Worm (Caenorhabditis elegans) whole organism, young adult: ENCODE results near the gene C09G9.3.

ENCODE experiments used
- B0019.2 ChIP-seq: fragments of 200-800 bp; sonication (Bioruptor generic); conservative IDR thresholded peaks from 2 replicates; pipeline ENCODE4 v1.3.6; 2022; ENCODE audit warnings: missing genetic modification reagents, missing genetic modification characterization, missing compliant biosample characterization
- B0261.1 ChIP-seq: sonication (generic microtip); optimal IDR thresholded peaks from 2 replicates; lab custom pipeline; 2016; ENCODE audit warnings: mild to moderate bottlenecking, missing genetic modification characterization, moderate library complexity, missing compliant biosample characterization
- B0336.3 ChIP-seq: fragments of 200-800 bp; sonication (Bioruptor generic); IDR thresholded peaks from 2 replicates; pipeline ENCODE4 v1.3.6; 2022; ENCODE audit warnings: missing genetic modification characterization, missing compliant biosample characterization
- F37B4.10 ChIP-seq: fragments of 200-800 bp; sonication (Bioruptor generic); IDR thresholded peaks from 2 replicates; pipeline ENCODE4 v1.3.6; 2022; ENCODE audit warnings: missing genetic modification characterization, missing compliant biosample characterization
- T26A5.8 ChIP-seq: sonication (generic microtip); optimal IDR thresholded peaks from 2 replicates; lab custom pipeline; 2016; ENCODE audit warnings: missing genetic modification characterization, missing compliant biosample characterization
- Y56A3A.18 ChIP-seq: fragments of 200-800 bp; sonication (Bioruptor generic); IDR thresholded peaks from 2 replicates; pipeline ENCODE4 v1.3.6; 2022; ENCODE audit warnings: missing genetic modification reagents, missing genetic modification characterization, missing compliant biosample characterization
- Y95B8A.8 ChIP-seq: fragments of 200-800 bp; sonication (Bioruptor generic); IDR thresholded peaks from 2 replicates; pipeline ENCODE4 v1.3.6; 2022; ENCODE audit warnings: missing genetic modification reagents, missing genetic modification characterization, missing compliant biosample characterization
- ama-1 ChIP-seq, 3 experiments: fragments of 150-350 bp in 1 of 3; sonication (generic microtip) in 2 of 3; optimal IDR thresholded peaks; 2 replicates each; lab custom pipeline; 2014 to 2018; ENCODE audit warnings: missing biosample characterization in 2 of 3, missing genetic modification characterization in 2 of 3, missing genetic modification reagents in 2 of 3
- aptf-2 ChIP-seq: fragments of 200-800 bp; sonication (Bioruptor generic); conservative IDR thresholded peaks from 2 replicates; pipeline ENCODE4 v1.3.6; 2022; ENCODE audit warnings: missing genetic modification reagents, missing genetic modification characterization, missing compliant biosample characterization
- aptf-3 ChIP-seq: fragments of 200-800 bp; sonication (Bioruptor generic); IDR thresholded peaks from 2 replicates; pipeline ENCODE4 v1.3.6; 2022; ENCODE audit warnings: missing genetic modification characterization, missing compliant biosample characterization
- attf-3 ChIP-seq: fragments of 200-800 bp; sonication (Bioruptor generic); conservative IDR thresholded peaks from 2 replicates; pipeline ENCODE4 v1.3.6; 2022; ENCODE audit warnings: missing genetic modification reagents, missing genetic modification characterization, missing compliant biosample characterization
- attf-6 ChIP-seq: fragments of 200-800 bp; sonication (Bioruptor generic); IDR thresholded peaks from 2 replicates; pipeline ENCODE4 v1.3.6; 2022; ENCODE audit warnings: missing genetic modification reagents, missing genetic modification characterization, missing compliant biosample characterization
- ccch-3 ChIP-seq: fragments of 200-800 bp; sonication (Bioruptor generic); optimal IDR thresholded peaks from 2 replicates; lab custom pipeline; 2018; ENCODE audit warnings: mild to moderate bottlenecking, missing genetic modification characterization, missing compliant biosample characterization
- cebp-1 ChIP-seq, 2 experiments: fragments of 200-800 bp in 1 of 2; sonication (Bioruptor generic) in 1 of 2; sonication (generic microtip) in 1 of 2; IDR thresholded peaks in 1 of 2; optimal IDR thresholded peaks in 1 of 2; 2 replicates each; pipeline versions ENCODE4 v1.3.6 to Lab custom; 2017 to 2022; ENCODE audit warnings: missing compliant biosample characterization in 2 of 2, missing genetic modification characterization in 2 of 2, mild to moderate bottlenecking in 1 of 2, missing genetic modification reagents in 1 of 2, moderate library complexity in 1 of 2
- ceh-27 ChIP-seq: fragments of 200-800 bp; sonication (Bioruptor generic); optimal IDR thresholded peaks from 2 replicates; lab custom pipeline; 2018; ENCODE audit warnings: mild to moderate bottlenecking, missing genetic modification characterization, moderate library complexity, missing compliant biosample characterization
- ceh-40 ChIP-seq: fragments of 200-800 bp; sonication (Bioruptor generic); IDR thresholded peaks from 2 replicates; pipeline ENCODE4 v1.3.6; 2022; ENCODE audit warnings: missing genetic modification characterization, missing compliant biosample characterization
- ceh-58 ChIP-seq: fragments of 200-800 bp; sonication (Bioruptor generic); IDR thresholded peaks from 2 replicates; pipeline ENCODE4 v1.3.6; 2022; ENCODE audit warnings: missing genetic modification characterization, missing compliant biosample characterization
- ceh-79 ChIP-seq: sonication (generic microtip); optimal IDR thresholded peaks from 2 replicates; lab custom pipeline; 2017; ENCODE audit warnings: mild to moderate bottlenecking, missing genetic modification characterization, missing compliant biosample characterization
- ceh-91 ChIP-seq: fragments of 200-800 bp; sonication (Bioruptor generic); IDR thresholded peaks from 2 replicates; pipeline ENCODE4 v1.3.6; 2022; ENCODE audit warnings: missing genetic modification reagents, missing genetic modification characterization, missing compliant biosample characterization
- die-1 ChIP-seq: sonication (generic microtip); optimal IDR thresholded peaks from 2 replicates; lab custom pipeline; 2016; ENCODE audit warnings: missing genotype, mild to moderate bottlenecking, missing genetic modification characterization, missing compliant biosample characterization
- dpl-1 ChIP-seq: fragments of 150-350 bp; optimal IDR thresholded peaks from 2 replicates; lab custom pipeline; 2014; ENCODE audit warnings: missing biosample characterization, missing genetic modification reagents, missing genetic modification characterization
- efl-1 ChIP-seq: fragments of 150-350 bp; optimal IDR thresholded peaks from 2 replicates; lab custom pipeline; 2014; ENCODE audit warnings: missing biosample characterization, missing genetic modification reagents, missing genetic modification characterization
- egl-44 ChIP-seq: fragments of 200-800 bp; sonication (Bioruptor generic); IDR thresholded peaks from 2 replicates; pipeline ENCODE4 v1.3.6; 2022; ENCODE audit warnings: missing genetic modification reagents, missing genetic modification characterization, missing compliant biosample characterization
- gei-17 ChIP-seq: fragments of 200-800 bp; sonication (Bioruptor generic); optimal IDR thresholded peaks from 2 replicates; lab custom pipeline; 2018; ENCODE audit warnings: mild to moderate bottlenecking, missing genetic modification characterization, missing compliant biosample characterization
- hlh-12 ChIP-seq: sonication (generic microtip); optimal IDR thresholded peaks from 2 replicates; lab custom pipeline; 2016; ENCODE audit warnings: missing genetic modification characterization, missing compliant biosample characterization
- hlh-26 ChIP-seq: fragments of 200-800 bp; sonication (Bioruptor generic); conservative IDR thresholded peaks from 2 replicates; pipeline ENCODE4 v1.3.6; 2022; ENCODE audit warnings: missing genetic modification reagents, missing genetic modification characterization, missing compliant biosample characterization
- lin-54 ChIP-seq: fragments of 200-800 bp; sonication (Bioruptor generic); optimal IDR thresholded peaks from 2 replicates; lab custom pipeline; 2018; ENCODE audit warnings: mild to moderate bottlenecking, missing genetic modification characterization, missing compliant biosample characterization
- lir-1 ChIP-seq: fragments of 200-800 bp; sonication (Bioruptor generic); conservative IDR thresholded peaks from 2 replicates; pipeline ENCODE4 v1.3.6; 2022; ENCODE audit warnings: missing genetic modification reagents, missing genetic modification characterization, missing compliant biosample characterization
- lsy-27 ChIP-seq: sonication (generic microtip); optimal IDR thresholded peaks from 2 replicates; lab custom pipeline; 2017; ENCODE audit warnings: missing genetic modification characterization, mild to moderate bottlenecking, missing compliant biosample characterization, antibody characterized with exemption, missing genotype, borderline replicate concordance; ENCODE audit not compliant: insufficient read depth
- madf-3 ChIP-seq: fragments of 200-800 bp; sonication (Bioruptor generic); IDR thresholded peaks from 2 replicates; pipeline ENCODE4 v1.3.6; 2022; ENCODE audit warnings: missing genetic modification reagents, missing genetic modification characterization, missing compliant biosample characterization
- madf-6 ChIP-seq: fragments of 200-800 bp; sonication (Bioruptor generic); IDR thresholded peaks from 2 replicates; pipeline ENCODE4 v1.3.6; 2022; ENCODE audit warnings: missing genetic modification reagents, missing genetic modification characterization, missing compliant biosample characterization
- mxl-1 ChIP-seq: sonication (generic microtip); optimal IDR thresholded peaks from 2 replicates; lab custom pipeline; 2016; ENCODE audit warnings: missing genetic modification characterization, missing compliant biosample characterization
- nfya-1 ChIP-seq: sonication (generic microtip); optimal IDR thresholded peaks from 2 replicates; lab custom pipeline; 2017; ENCODE audit warnings: antibody characterized with exemption, missing compliant biosample characterization, missing genetic modification characterization, borderline replicate concordance; ENCODE audit not compliant: insufficient read depth
- pbrm-1 ChIP-seq: fragments of 200-800 bp; sonication (Bioruptor generic); IDR thresholded peaks from 2 replicates; pipeline ENCODE4 v1.3.6; 2022; ENCODE audit warnings: missing genetic modification reagents, missing genetic modification characterization, missing compliant biosample characterization
- pha-4 ChIP-seq: fragments of 150-350 bp; sonication (generic microtip); optimal IDR thresholded peaks from 2 replicates; lab custom pipeline; 2014; ENCODE audit warnings: missing biosample characterization, missing genetic modification reagents, missing genetic modification characterization
- rcor-1 ChIP-seq: fragments of 200-800 bp; sonication (Bioruptor generic); IDR thresholded peaks from 2 replicates; pipeline ENCODE4 v1.3.6; 2022; ENCODE audit warnings: missing genetic modification reagents, missing genetic modification characterization, missing compliant biosample characterization
- repo-1 ChIP-seq: sonication (generic microtip); optimal IDR thresholded peaks from 2 replicates; lab custom pipeline; 2017; ENCODE audit warnings: mild to moderate bottlenecking, missing genetic modification characterization, missing compliant biosample characterization
- snpc-1.1 ChIP-seq: sonication (generic microtip); optimal IDR thresholded peaks from 2 replicates; lab custom pipeline; 2017; ENCODE audit warnings: missing genetic modification characterization, mild to moderate bottlenecking, missing compliant biosample characterization, antibody characterized with exemption, moderate library complexity, missing genotype, missing genetic modification reagents; ENCODE audit not compliant: insufficient read depth
- somi-1 ChIP-seq: fragments of 200-800 bp; sonication (Bioruptor generic); optimal IDR thresholded peaks from 2 replicates; lab custom pipeline; 2018; ENCODE audit warnings: mild to moderate bottlenecking, missing genetic modification characterization, missing compliant biosample characterization
- sptf-2 ChIP-seq: fragments of 200-800 bp; sonication (Bioruptor generic); optimal IDR thresholded peaks from 2 replicates; lab custom pipeline; 2018; ENCODE audit warnings: mild to moderate bottlenecking, missing genetic modification characterization, missing compliant biosample characterization
- tbx-9 ChIP-seq: sonication (generic microtip); optimal IDR thresholded peaks from 2 replicates; lab custom pipeline; 2016; ENCODE audit warnings: borderline replicate concordance, missing genetic modification characterization, inconsistent platforms, missing compliant biosample characterization
- tlf-1 ChIP-seq: fragments of 200-800 bp; sonication (Bioruptor generic); optimal IDR thresholded peaks from 2 replicates; lab custom pipeline; 2018; ENCODE audit warnings: mild to moderate bottlenecking, missing genetic modification characterization, missing compliant biosample characterization
- unc-130 ChIP-seq: sonication (generic microtip); optimal IDR thresholded peaks from 2 replicates; lab custom pipeline; 2016; ENCODE audit warnings: missing genetic modification reagents, missing genetic modification characterization, missing compliant biosample characterization
- ztf-22 ChIP-seq: fragments of 200-800 bp; sonication (Bioruptor generic); optimal IDR thresholded peaks from 2 replicates; lab custom pipeline; 2018; ENCODE audit warnings: mild to moderate bottlenecking, missing genetic modification characterization, moderate library complexity, missing compliant biosample characterization
- ztf-28 ChIP-seq: fragments of 200-800 bp; sonication (Bioruptor generic); IDR thresholded peaks from 2 replicates; pipeline ENCODE4 v1.3.6; 2022; ENCODE audit warnings: missing genetic modification reagents, missing genetic modification characterization, missing compliant biosample characterization
- ztf-3 ChIP-seq: fragments of 200-800 bp; sonication (Bioruptor generic); optimal IDR thresholded peaks from 2 replicates; lab custom pipeline; 2018; ENCODE audit warnings: mild to moderate bottlenecking, missing genetic modification characterization, missing compliant biosample characterization

C09G9.3 gene

DNA sequence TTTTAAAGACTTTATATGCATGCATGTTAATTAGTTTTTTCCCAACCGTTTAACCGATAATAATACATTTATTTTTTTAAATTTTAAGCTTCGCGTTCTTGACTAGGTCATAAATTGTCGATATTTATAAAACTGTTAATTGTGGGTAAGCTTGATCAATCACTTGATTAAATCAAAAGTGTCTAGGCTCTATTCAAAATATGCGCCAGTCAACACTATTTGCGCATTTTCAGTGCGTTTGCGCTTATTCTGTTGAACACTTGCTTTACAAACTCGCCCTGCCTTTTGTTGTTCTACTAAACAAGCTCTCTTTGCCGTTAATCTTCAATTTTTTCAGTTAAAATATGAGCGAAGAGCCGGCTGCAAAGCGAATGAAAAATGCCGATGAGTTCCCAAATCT, 18.3 kb upstream of the C09G9.3 start, which contains the start of gene spr-2 (continued):
- no peak for TF ChIP-seq tbx-9
- no peak for TF ChIP-seq ceh-79 (tag; lab: Kevin White, UChicago)
- TF ChIP-seq Y56A3A.18, result no peak
- 0 out of 2 replicates have a peak, but pooled peaks have one; percentile 9 for TF ChIP-seq pbrm-1 (GFP tag; lab: Robert Waterston, UW)
- TF ChIP-seq ccch-3, result no peak
- no peak for TF ChIP-seq ama-1 (optimal IDR thresholded peaks at IDR 0.05; lab: Kevin White, UChicago)
- no peak for TF ChIP-seq ama-1 (GFP tag; optimal IDR thresholded peaks at IDR 0.05; lab: Kevin White, UChicago)
- peak; percentile 44 for TF ChIP-seq ceh-27 (GFP tag; lab: Kevin White, UChicago)
- no peak for TF ChIP-seq nfya-1 (tag; lab: Kevin White, UChicago)
- TF ChIP-seq madf-6, result peak; percentile 36; the same call in 1 of the 2 replicates
- TF ChIP-seq egl-44 (GFP tag; lab: Robert Waterston, UW), result no peak

DNA sequence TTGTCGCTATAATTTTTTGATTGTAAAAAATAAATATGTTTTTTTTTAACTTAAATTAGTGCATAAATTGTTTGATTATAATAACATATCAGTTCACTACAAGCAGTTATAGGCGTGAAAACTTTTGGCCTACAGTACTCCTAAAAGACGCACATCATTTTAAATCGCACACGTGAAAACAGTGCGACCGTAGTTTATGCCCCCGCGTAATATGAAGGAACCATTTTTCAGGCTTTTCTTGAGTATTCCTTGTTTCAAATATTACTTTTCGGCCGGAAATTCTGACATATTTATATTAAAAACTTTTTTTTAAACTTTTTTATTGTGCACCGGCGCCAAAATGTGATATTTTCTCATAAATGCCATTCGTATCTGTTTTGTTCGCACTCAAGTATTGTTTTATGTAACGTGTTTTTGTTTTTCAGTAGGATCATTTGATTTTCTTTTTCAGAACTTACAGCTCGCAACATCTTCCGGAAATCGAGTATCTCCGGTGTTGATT, 15.7 kb upstream of the C09G9.3 start, which contains the start of gene oma-1:
TSS of gene oma-1 (plus strand) at position 452 of the 502 bp plus-strand sequence.
- TF ChIP-seq attf-3 (GFP tag; lab: Robert Waterston, UW) (peak; percentile 56; the same call in 1 of the 2 replicates), hlh-12 (no peak), lir-1 (no peak), ztf-28 (GFP tag; lab: Robert Waterston, UW) (no peak), lsy-27 (no peak), snpc-1.1 (tag; lab: Kevin White, UChicago) (no peak), ztf-22 (GFP tag; lab: Kevin White, UChicago) (no peak), B0019.2 (GFP tag; lab: Robert Waterston, UW) (peak; percentile 36; the same call in 1 of the 2 replicates), madf-6 (peak; percentile 99), dpl-1 (peak; percentile 83), aptf-3 (GFP tag; lab: Robert Waterston, UW) (no peak), ceh-91 (GFP tag; lab: Robert Waterston, UW) (peak; percentile 91), madf-3 (no peak; the same call in 1 of the 2 replicates), efl-1 (GFP tag; lab: Kevin White, UChicago) (peak; percentile 95), somi-1 (GFP tag; lab: Kevin White, UChicago) (no peak), T26A5.8 (tag; lab: Kevin White, UChicago) (no peak), ztf-3 (GFP tag; lab: Kevin White, UChicago) (no peak), die-1 (tag; lab: Kevin White, UChicago) (no peak), repo-1 (tag; lab: Kevin White, UChicago) (no peak), attf-6 (GFP tag; lab: Robert Waterston, UW) (no peak), F37B4.10 (GFP tag; lab: Robert Waterston, UW) (no peak), mxl-1 (tag; lab: Kevin White, UChicago) (no peak), ceh-58 (GFP tag; lab: Robert Waterston, UW) (no peak), B0336.3 (GFP tag; lab: Robert Waterston, UW) (no peak), unc-130 (peak; percentile 44), cebp-1 (GFP tag; IDR thresholded peaks at IDR 0.05; lab: Robert Waterston, UW) (no peak), cebp-1 (tag; optimal IDR thresholded peaks at IDR 0.05; lab: Kevin White, UChicago) (no peak), aptf-2 (GFP tag; lab: Robert Waterston, UW) (no peak), hlh-26 (no peak), gei-17 (no peak), ceh-40 (GFP tag; lab: Robert Waterston, UW) (no peak), Y95B8A.8 (GFP tag; lab: Robert Waterston, UW) (0 out of 2 replicates have a peak, but pooled peaks have one; percentile 41), pha-4 (tag; lab: Kevin White, UChicago) (no peak), lin-54 (no peak), Y56A3A.18 (no peak), sptf-2 (GFP tag; lab: Kevin White, UChicago) (no peak), rcor-1 (GFP tag; lab: Robert Waterston, UW) (peak; percentile 65; the same call in 1 of the 2 replicates), tlf-1 (GFP tag; lab: Kevin White, UChicago) (peak; percentile 78), B0261.1 (tag; lab: Kevin White, UChicago) (no peak)
